Worm (Caenorhabditis elegans) whole organism, L3 larva: ENCODE results near the gene T06A10.106.

Experiments
- R02D3.7 ChIP-seq: fragments of 150-350 bp; optimal IDR thresholded peaks from 2 replicates; lab custom pipeline; 2014; ENCODE audit warnings: missing biosample characterization, missing genetic modification characterization
- ZK546.5 ChIP-seq: sonication (generic microtip); optimal IDR thresholded peaks from 2 replicates; lab custom pipeline; 2017; ENCODE audit warnings: missing biosample characterization, missing genetic modification characterization
- aly-2 ChIP-seq: fragments of 150-350 bp; optimal IDR thresholded peaks from 2 replicates; lab custom pipeline; 2014; ENCODE audit warnings: missing biosample characterization, missing genetic modification characterization
- ama-1 ChIP-seq: fragments of 150-350 bp; optimal IDR thresholded peaks from 2 replicates; lab custom pipeline; 2018
- ceh-16 ChIP-seq: sonication (generic microtip); optimal IDR thresholded peaks from 2 replicates; lab custom pipeline; 2017; ENCODE audit warnings: missing biosample characterization, missing genetic modification characterization
- ceh-28 ChIP-seq: fragments of 150-350 bp; optimal IDR thresholded peaks from 2 replicates; lab custom pipeline; 2014; ENCODE audit warnings: missing biosample characterization, missing genetic modification reagents, missing genetic modification characterization
- ceh-82 ChIP-seq: fragments of 150-350 bp; optimal IDR thresholded peaks from 2 replicates; lab custom pipeline; 2014; ENCODE audit warnings: missing biosample characterization, missing genetic modification characterization
- ceh-9 ChIP-seq: sonication (generic microtip); optimal IDR thresholded peaks from 2 replicates; lab custom pipeline; 2018; ENCODE audit warnings: missing biosample characterization, missing genetic modification characterization
- daf-12 ChIP-seq: fragments of 150-350 bp; optimal IDR thresholded peaks from 2 replicates; lab custom pipeline; 2014; ENCODE audit warnings: missing biosample characterization, missing genetic modification reagents, missing genetic modification characterization
- egl-27 ChIP-seq: sonication (generic microtip); optimal IDR thresholded peaks from 4 replicates; lab custom pipeline; 2017; ENCODE audit warnings: missing biosample characterization, missing genetic modification reagents, missing genetic modification characterization
- egl-5 ChIP-seq: fragments of 150-350 bp; optimal IDR thresholded peaks from 2 replicates; lab custom pipeline; 2017; ENCODE audit warnings: missing biosample characterization, missing genetic modification reagents, missing genetic modification characterization, inconsistent platforms
- elt-1 ChIP-seq: fragments of 150-350 bp; optimal IDR thresholded peaks from 2 replicates; lab custom pipeline; 2014; ENCODE audit warnings: missing biosample characterization, missing genetic modification characterization
- elt-2 ChIP-seq: sonication (generic microtip); optimal IDR thresholded peaks from 2 replicates; lab custom pipeline; 2016; ENCODE audit warnings: missing genetic modification reagents, mild to moderate bottlenecking, missing genetic modification characterization, missing compliant biosample characterization
- elt-3 ChIP-seq, 3 experiments: fragments of 150-350 bp in 1 of 3; sonication (generic microtip) in 2 of 3; optimal IDR thresholded peaks; 2 replicates in 2 of 3; 4 replicates in 1 of 3; lab custom pipeline; 2014 to 2017; ENCODE audit warnings: missing biosample characterization in 3 of 3, missing genetic modification characterization in 3 of 3
- eor-1 ChIP-seq, 2 experiments: fragments of 150-350 bp; optimal IDR thresholded peaks; 2 replicates each; lab custom pipeline; 2014 to 2018; ENCODE audit warnings: missing biosample characterization in 2 of 2, missing genetic modification characterization in 2 of 2
- fkh-10 ChIP-seq: sonication (generic microtip); optimal IDR thresholded peaks from 2 replicates; lab custom pipeline; 2017; ENCODE audit warnings: missing biosample characterization, missing genetic modification reagents, missing genetic modification characterization
- fkh-2 ChIP-seq: fragments of 150-350 bp; optimal IDR thresholded peaks from 2 replicates; lab custom pipeline; 2014; ENCODE audit warnings: missing biosample characterization, missing genetic modification reagents, missing genetic modification characterization
- fos-1 ChIP-seq: fragments of 150-350 bp; optimal IDR thresholded peaks from 2 replicates; lab custom pipeline; 2014; ENCODE audit warnings: missing biosample characterization, missing genetic modification characterization
- hmg-11 ChIP-seq: sonication (generic microtip); optimal IDR thresholded peaks from 2 replicates; lab custom pipeline; 2016; ENCODE audit warnings: missing genetic modification characterization, missing compliant biosample characterization
- jun-1 ChIP-seq: fragments of 150-350 bp; optimal IDR thresholded peaks from 2 replicates; lab custom pipeline; 2014; ENCODE audit warnings: missing biosample characterization, missing genetic modification reagents, missing genetic modification characterization
- lin-15B ChIP-seq: fragments of 150-350 bp; optimal IDR thresholded peaks from 2 replicates; lab custom pipeline; 2014; ENCODE audit warnings: missing biosample characterization, missing genetic modification characterization
- lin-39 ChIP-seq: fragments of 150-350 bp; optimal IDR thresholded peaks from 2 replicates; lab custom pipeline; 2018; ENCODE audit warnings: missing biosample characterization, missing genetic modification reagents, missing genetic modification characterization
- lsy-12 ChIP-seq: sonication (generic microtip); optimal IDR thresholded peaks from 2 replicates; lab custom pipeline; 2016; ENCODE audit warnings: mild to moderate bottlenecking, missing genetic modification characterization, missing compliant biosample characterization
- mdl-1 ChIP-seq: fragments of 150-350 bp; optimal IDR thresholded peaks from 2 replicates; lab custom pipeline; 2014; ENCODE audit warnings: missing biosample characterization, missing genetic modification characterization
- mml-1 ChIP-seq: fragments of 150-350 bp; sonication (generic microtip); optimal IDR thresholded peaks from 3 replicates; lab custom pipeline; 2014; ENCODE audit warnings: missing biosample characterization, missing genetic modification characterization
- nfya-1 ChIP-seq: sonication (generic microtip); optimal IDR thresholded peaks from 2 replicates; lab custom pipeline; 2017; ENCODE audit warnings: missing genetic modification characterization, mild to moderate bottlenecking, missing compliant biosample characterization, antibody characterized with exemption, moderate library complexity; ENCODE audit not compliant: insufficient read depth
- nhr-11 ChIP-seq: fragments of 150-350 bp; optimal IDR thresholded peaks from 2 replicates; lab custom pipeline; 2014; ENCODE audit warnings: missing biosample characterization, missing genetic modification characterization
- nhr-12 ChIP-seq: fragments of 150-350 bp; optimal IDR thresholded peaks from 2 replicates; lab custom pipeline; 2014; ENCODE audit warnings: missing biosample characterization, missing genetic modification characterization
- nhr-23 ChIP-seq: fragments of 150-350 bp; optimal IDR thresholded peaks from 2 replicates; lab custom pipeline; 2014; ENCODE audit warnings: missing biosample characterization, missing genetic modification reagents, missing genetic modification characterization
- nhr-237 ChIP-seq: fragments of 150-350 bp; optimal IDR thresholded peaks from 2 replicates; lab custom pipeline; 2014; ENCODE audit warnings: missing biosample characterization, missing genetic modification characterization
- nhr-25 ChIP-seq: sonication (generic microtip); optimal IDR thresholded peaks from 2 replicates; lab custom pipeline; 2017; ENCODE audit warnings: missing biosample characterization, missing genetic modification characterization
- nhr-28 ChIP-seq: fragments of 150-350 bp; optimal IDR thresholded peaks from 2 replicates; lab custom pipeline; 2014; ENCODE audit warnings: missing biosample characterization, missing genetic modification characterization
- nhr-43 ChIP-seq: sonication (generic microtip); optimal IDR thresholded peaks from 2 replicates; lab custom pipeline; 2016; ENCODE audit warnings: mild to moderate bottlenecking, missing genetic modification characterization, missing compliant biosample characterization; ENCODE audit not compliant: poor library complexity, severe bottlenecking
- nhr-67 ChIP-seq: fragments of 150-350 bp; optimal IDR thresholded peaks from 2 replicates; lab custom pipeline; 2014; ENCODE audit warnings: missing biosample characterization, missing genetic modification characterization
- nhr-76 ChIP-seq: fragments of 150-350 bp; sonication (generic microtip); optimal IDR thresholded peaks from 5 replicates; lab custom pipeline; 2014; ENCODE audit warnings: missing biosample characterization, missing genetic modification characterization
- nhr-77 ChIP-seq: fragments of 150-350 bp; optimal IDR thresholded peaks from 2 replicates; lab custom pipeline; 2014; ENCODE audit warnings: missing biosample characterization, missing genetic modification characterization
- pha-4 ChIP-seq: fragments of 150-350 bp; optimal IDR thresholded peaks from 2 replicates; lab custom pipeline; 2014; ENCODE audit warnings: missing biosample characterization, missing genetic modification reagents, missing genetic modification characterization
- pqm-1 ChIP-seq: fragments of 150-350 bp; optimal IDR thresholded peaks from 2 replicates; lab custom pipeline; 2017; ENCODE audit warnings: missing biosample characterization, missing genetic modification characterization, inconsistent platforms
- sea-2 ChIP-seq: fragments of 150-350 bp; sonication (generic microtip); optimal IDR thresholded peaks from 4 replicates; lab custom pipeline; 2014; ENCODE audit warnings: missing biosample characterization, missing genetic modification reagents, missing genetic modification characterization
- skn-1 ChIP-seq: fragments of 150-350 bp; optimal IDR thresholded peaks from 2 replicates; lab custom pipeline; 2014; ENCODE audit warnings: missing biosample characterization, missing genetic modification characterization
- snpc-4 ChIP-seq: fragments of 150-350 bp; optimal IDR thresholded peaks from 2 replicates; lab custom pipeline; 2014; ENCODE audit warnings: missing biosample characterization, missing genetic modification characterization
- tbx-2 ChIP-seq: sonication (generic microtip); optimal IDR thresholded peaks from 2 replicates; lab custom pipeline; 2016; ENCODE audit warnings: mild to moderate bottlenecking, missing genetic modification characterization, missing compliant biosample characterization
- unc-39 ChIP-seq: sonication (generic microtip); optimal IDR thresholded peaks from 4 replicates; lab custom pipeline; 2017; ENCODE audit warnings: missing biosample characterization, missing genetic modification characterization
- unc-62 ChIP-seq: fragments of 150-350 bp; sonication (generic microtip); optimal IDR thresholded peaks from 4 replicates; lab custom pipeline; 2014; ENCODE audit warnings: missing biosample characterization, missing genetic modification reagents, missing genetic modification characterization
- zag-1 ChIP-seq: fragments of 150-350 bp; optimal IDR thresholded peaks from 2 replicates; lab custom pipeline; 2014; ENCODE audit warnings: missing biosample characterization, missing genetic modification characterization
- ztf-11 ChIP-seq: fragments of 150-350 bp; optimal IDR thresholded peaks from 2 replicates; lab custom pipeline; 2014; ENCODE audit warnings: missing biosample characterization, missing genetic modification characterization
- ztf-4 ChIP-seq: fragments of 150-350 bp; optimal IDR thresholded peaks from 2 replicates; lab custom pipeline; 2014; ENCODE audit warnings: missing biosample characterization, missing genetic modification characterization

The T06A10.106 gene

ce11 chrIV:16867223-16867622 lies 1.6 kb downstream of the T06A10.106 start, which contains the start of gene T06A10.107:
TSS of gene T06A10.107 (plus strand) at chrIV:16867523.
- TF ChIP-seq lsy-12 (tag; lab: Kevin White, UChicago) = no peak
- no peak for TF ChIP-seq nhr-43 (tag; lab: Kevin White, UChicago)
- no peak for TF ChIP-seq fos-1 (tag; lab: Kevin White, UChicago)
- TF ChIP-seq nhr-11 = no peak
- no peak for TF ChIP-seq zag-1 (tag; lab: Kevin White, UChicago)
- TF ChIP-seq skn-1 (tag; lab: Kevin White, UChicago) = no peak
- no peak for TF ChIP-seq nhr-76 (tag; lab: Kevin White, UChicago)
- TF ChIP-seq nhr-67 (tag; lab: Kevin White, UChicago) = no peak
- TF ChIP-seq snpc-4 = no peak
- no peak for TF ChIP-seq elt-1 (tag; lab: Kevin White, UChicago)
- TF ChIP-seq daf-12 (tag; lab: Kevin White, UChicago) = no peak
- no peak for TF ChIP-seq ztf-4 (tag; lab: Kevin White, UChicago)
- no peak for TF ChIP-seq pqm-1 (tag; lab: Kevin White, UChicago)
- TF ChIP-seq nhr-28 (tag; lab: Kevin White, UChicago) = no peak
- no peak for TF ChIP-seq aly-2
- TF ChIP-seq pha-4 (tag; lab: Kevin White, UChicago) = no peak
- no peak for TF ChIP-seq lin-39
- TF ChIP-seq egl-27 = no peak
- TF ChIP-seq jun-1 (tag; lab: Kevin White, UChicago) = no peak

DNA sequence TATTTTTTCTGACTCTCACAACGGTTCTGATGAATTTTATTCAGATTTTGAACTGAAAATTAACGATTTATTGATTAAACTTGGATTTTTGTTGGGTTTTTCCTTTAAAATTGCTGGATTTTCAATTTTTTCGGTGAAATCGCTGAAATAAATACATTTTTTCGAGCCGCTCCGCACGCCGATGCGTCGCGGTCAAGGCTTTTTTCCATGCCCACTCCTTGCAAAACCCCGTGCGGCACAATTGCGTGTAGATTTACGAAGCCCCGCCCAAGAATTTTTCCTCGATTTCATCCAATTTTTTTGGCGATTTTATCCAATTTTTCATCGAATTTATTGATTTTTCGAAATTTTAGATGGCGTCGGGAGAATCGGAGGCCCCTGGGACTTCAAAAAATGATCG lies 3.3 kb downstream of the T06A10.106 start, which contains the start of gene gtsf-1:
Gene gtsf-1 (plus strand): TSS at position 354 of the 400 bp plus-strand sequence.
- TF ChIP-seq nhr-43 (tag; lab: Kevin White, UChicago) (no peak), fos-1 (tag; lab: Kevin White, UChicago) (no peak), nhr-76 (tag; lab: Kevin White, UChicago) (no peak), elt-1 (tag; lab: Kevin White, UChicago) (no peak), unc-39 (tag; lab: Kevin White, UChicago) (no peak), lin-39 (peak; percentile 90), pqm-1 (tag; lab: Kevin White, UChicago) (peak; percentile 23), nfya-1 (tag; lab: Kevin White, UChicago) (peak; percentile 83), ZK546.5 (tag; lab: Kevin White, UChicago) (no peak), egl-5 (peak; percentile 65), ztf-4 (tag; lab: Kevin White, UChicago) (no peak), nhr-23 (tag; lab: Kevin White, UChicago) (peak; percentile 74), mml-1 (no peak), sea-2 (no peak), ceh-16 (tag; lab: Kevin White, UChicago) (no peak), R02D3.7 (tag; lab: Kevin White, UChicago) (peak; percentile 99), daf-12 (tag; lab: Kevin White, UChicago) (no peak), skn-1 (tag; lab: Kevin White, UChicago) (peak; percentile 60), nhr-237 (no peak), nhr-28 (tag; lab: Kevin White, UChicago) (no peak), tbx-2 (tag; lab: Kevin White, UChicago) (peak; percentile 42), jun-1 (tag; lab: Kevin White, UChicago) (peak; percentile 47), nhr-11 (no peak), nhr-25 (tag; lab: Kevin White, UChicago) (peak; percentile 60), egl-27 (no peak), lin-15B (tag; lab: Kevin White, UChicago) (peak; percentile 88), zag-1 (tag; lab: Kevin White, UChicago) (peak; percentile 41), elt-2 (tag; lab: Kevin White, UChicago) (peak; percentile 51), ceh-9 (tag; lab: Kevin White, UChicago) (no peak), hmg-11 (tag; lab: Kevin White, UChicago) (peak; percentile 88), aly-2 (no peak), fkh-10 (GFP tag; lab: Kevin White, UChicago) (peak; percentile 16), ama-1 (lab: Kevin White, UChicago) (peak; percentile 54), nhr-77 (tag; lab: Kevin White, UChicago) (no peak), elt-3 (tag; optimal IDR thresholded peaks at IDR 0.05; lab: Kevin White, UChicago) (no peak), pha-4 (tag; lab: Kevin White, UChicago) (peak; percentile 79), unc-62 (GFP tag; lab: Kevin White, UChicago) (no peak), eor-1 (tag; optimal IDR thresholded peaks at IDR 0.05; lab: Kevin White, UChicago) (no peak), snpc-4 (peak; percentile 56), mdl-1 (no peak), lsy-12 (tag; lab: Kevin White, UChicago) (peak; percentile 17), ztf-11 (tag; lab: Kevin White, UChicago) (no peak), ceh-82 (tag; lab: Kevin White, UChicago) (peak; percentile 38), fkh-2 (tag; lab: Kevin White, UChicago) (no peak), ceh-28 (tag; lab: Kevin White, UChicago) (peak; percentile 74), nhr-12 (no peak), nhr-67 (tag; lab: Kevin White, UChicago) (no peak)
